Worm (Caenorhabditis elegans): Measurements from ENCODE around the gene sre-51.

The sre-51 gene

DNA sequence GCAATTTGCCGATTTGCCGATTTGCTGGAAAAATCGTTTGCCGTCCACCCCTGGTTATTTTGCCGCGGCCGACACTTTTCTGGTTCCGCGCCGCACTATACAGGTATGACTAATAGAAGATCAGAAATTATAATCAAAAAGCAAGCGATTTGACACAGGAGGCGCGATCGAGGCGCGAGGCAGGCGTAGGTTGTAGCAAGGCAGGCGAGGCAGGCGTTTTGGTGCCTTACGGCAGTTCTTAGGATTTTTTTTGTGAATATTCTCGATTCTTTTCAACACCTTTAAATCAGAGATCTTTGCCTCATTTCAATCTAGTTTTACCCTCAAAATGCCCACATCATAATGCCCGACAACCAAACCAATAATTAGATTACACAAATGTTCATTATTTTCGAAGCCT lies 12.5 kb downstream of the sre-51 start, which contains the start of gene sre-56:
Gene sre-56 (plus strand): TSS at position 301 of the 400 bp plus-strand sequence.
- no peak for TF ChIP-seq ztf-29 (GFP tag; IDR thresholded peaks at IDR 0.05)
- TF ChIP-seq cog-1 (tag; optimal IDR thresholded peaks at IDR 0.05) = no peak

DNA sequence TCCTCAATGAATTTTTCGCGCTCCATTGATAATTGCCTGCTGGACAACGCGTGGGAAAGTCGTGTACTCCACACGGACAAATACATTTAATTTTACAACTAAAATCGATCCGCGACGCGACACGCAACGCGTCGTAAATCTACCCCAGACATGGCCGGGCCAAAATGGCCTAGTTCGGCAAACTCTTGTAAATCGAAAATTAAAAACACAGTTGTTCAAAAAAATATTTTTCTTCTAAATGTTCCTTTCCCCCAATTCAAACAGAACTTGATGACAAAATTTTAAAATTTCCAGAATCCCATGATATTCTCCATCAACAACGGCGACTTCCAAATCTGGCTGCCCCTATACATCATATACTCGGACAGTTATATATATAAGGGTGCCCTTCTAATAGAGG lies 17.3 kb downstream of the sre-51 start, which contains the start of gene sre-55:
Gene sre-55 (plus strand): TSS at position 301 of the 400 bp plus-strand sequence.
- TF ChIP-seq med-1 (GFP tag; optimal IDR thresholded peaks at IDR 0.05; ENCODE audit: insufficient read depth) (no peak), flt-1 (GFP tag; IDR thresholded peaks at IDR 0.05) (no peak), ztf-29 (GFP tag; IDR thresholded peaks at IDR 0.05) (no peak), T22C8.4 (GFP tag; IDR thresholded peaks at IDR 0.05) (no peak), ref-1 (GFP tag; conservative IDR thresholded peaks at IDR 0.05) (no peak), ztf-23 (GFP tag; IDR thresholded peaks at IDR 0.05) (no peak), tab-1 (GFP tag; IDR thresholded peaks at IDR 0.05) (no peak), klf-2 (GFP tag; conservative IDR thresholded peaks at IDR 0.05) (no peak), cog-1 (tag; optimal IDR thresholded peaks at IDR 0.05) (no peak)

DNA sequence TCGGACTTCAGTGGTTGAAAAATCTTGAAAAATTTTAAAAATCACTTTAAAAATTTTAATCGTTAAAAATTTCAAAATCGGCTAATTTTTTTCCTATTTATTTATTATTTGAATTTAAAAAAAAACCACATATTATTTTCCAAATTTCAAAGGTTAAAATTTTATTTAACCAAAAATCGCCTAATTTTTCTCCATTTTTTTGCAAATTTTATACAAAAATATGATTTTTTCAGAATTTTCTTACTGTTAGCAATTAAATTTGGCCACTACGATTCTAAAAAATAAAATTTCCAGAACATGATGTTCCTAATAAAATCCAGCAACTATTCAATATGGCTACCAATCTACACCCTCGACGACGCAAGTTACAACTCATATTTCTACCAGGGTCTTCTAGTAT lies 21.0 kb downstream of the sre-51 start, which contains the start of gene sre-54:
Gene sre-54 (plus strand): TSS at position 301 of the 400 bp plus-strand sequence.
- TF ChIP-seq tab-1 (GFP tag; IDR thresholded peaks at IDR 0.05) (no peak), flt-1 (GFP tag; IDR thresholded peaks at IDR 0.05) (no peak), T22C8.4 (GFP tag; IDR thresholded peaks at IDR 0.05) (no peak), ztf-29 (GFP tag; IDR thresholded peaks at IDR 0.05) (no peak), ztf-23 (GFP tag; IDR thresholded peaks at IDR 0.05) (no peak), klf-2 (GFP tag; conservative IDR thresholded peaks at IDR 0.05) (no peak), cog-1 (tag; optimal IDR thresholded peaks at IDR 0.05) (no peak), med-1 (GFP tag; optimal IDR thresholded peaks at IDR 0.05; ENCODE audit: insufficient read depth) (no peak), ref-1 (GFP tag; conservative IDR thresholded peaks at IDR 0.05) (no peak)

DNA sequence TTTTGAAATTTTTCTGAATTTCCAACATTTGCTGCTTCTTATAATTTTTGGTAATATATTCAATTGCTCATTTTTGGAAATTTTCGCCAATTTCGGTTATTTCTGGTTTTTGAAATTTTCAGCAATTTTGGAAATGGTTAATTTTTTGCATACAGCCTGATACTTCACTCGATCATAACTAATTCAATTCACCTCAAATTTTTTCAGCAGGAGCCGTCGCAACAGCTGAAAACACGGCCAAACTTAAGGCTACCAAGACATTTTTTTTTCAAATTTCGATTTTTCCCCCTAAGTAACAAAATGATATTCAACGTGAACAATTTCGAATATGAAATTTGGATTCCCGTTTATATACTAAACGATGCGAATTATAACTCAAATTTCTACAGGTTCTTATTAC lies 23.8 kb downstream of the sre-51 start, which contains the start of gene sre-52:
Gene sre-52 (plus strand): TSS at position 301 of the 400 bp plus-strand sequence.
- TF ChIP-seq flt-1 (GFP tag; IDR thresholded peaks at IDR 0.05) (no peak), med-1 (GFP tag; optimal IDR thresholded peaks at IDR 0.05; ENCODE audit: insufficient read depth) (no peak), tab-1 (GFP tag; IDR thresholded peaks at IDR 0.05) (no peak), cog-1 (tag; optimal IDR thresholded peaks at IDR 0.05) (no peak), ztf-29 (GFP tag; IDR thresholded peaks at IDR 0.05) (no peak), ref-1 (GFP tag; conservative IDR thresholded peaks at IDR 0.05) (no peak), klf-2 (GFP tag; conservative IDR thresholded peaks at IDR 0.05) (no peak)

DNA sequence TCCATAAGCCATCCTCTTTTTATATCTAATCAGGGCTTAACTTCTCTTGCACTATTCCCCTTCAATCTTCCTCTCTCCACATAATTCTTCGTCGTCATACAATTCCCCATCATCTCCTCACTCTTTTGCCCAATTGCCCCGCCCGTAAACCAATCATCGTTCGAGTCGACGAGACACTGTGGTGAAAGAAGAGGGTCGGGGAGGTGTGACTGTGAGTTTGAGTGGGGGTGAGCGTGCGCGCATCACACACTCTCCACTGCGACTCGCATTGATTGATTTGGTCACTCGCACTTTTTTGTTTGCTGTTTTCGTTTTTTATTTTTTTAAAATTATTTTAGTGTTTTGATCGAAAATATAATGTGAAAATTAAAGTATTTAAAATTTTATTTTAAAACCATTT lies 27.5 kb downstream of the sre-51 start:
- TF ChIP-seq flt-1 (GFP tag; IDR thresholded peaks at IDR 0.05) (peak; percentile 68; the same call in 1 of the 2 replicates), T22C8.4 (GFP tag; IDR thresholded peaks at IDR 0.05) (peak; percentile 80), med-1 (GFP tag; optimal IDR thresholded peaks at IDR 0.05; ENCODE audit: insufficient read depth) (no peak), cog-1 (tag; optimal IDR thresholded peaks at IDR 0.05) (peak; percentile 59), ztf-23 (GFP tag; IDR thresholded peaks at IDR 0.05) (0 out of 2 replicates have a peak, but pooled peaks have one; percentile 22), ref-1 (GFP tag; conservative IDR thresholded peaks at IDR 0.05) (no peak; the same call in 1 of the 2 replicates)

DNA sequence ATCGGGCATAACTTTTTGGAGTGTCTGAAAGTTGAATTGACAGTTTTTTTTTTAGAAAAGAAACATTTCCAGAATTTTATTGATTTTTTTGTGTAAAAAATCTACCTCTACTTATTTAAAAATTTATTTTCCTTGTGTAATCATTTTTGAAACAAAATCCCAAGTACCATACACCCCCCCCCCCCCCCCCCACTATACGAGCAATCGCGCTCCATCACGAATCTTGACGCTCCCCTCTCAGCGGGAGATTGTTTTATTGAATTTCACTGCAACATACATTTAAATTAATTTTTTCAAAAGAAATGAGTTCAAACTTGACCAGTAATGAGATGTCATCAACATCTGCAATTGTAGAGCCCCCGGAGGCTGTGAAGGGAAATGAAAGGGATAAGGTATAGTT lies 28.0 kb downstream of the sre-51 start, which contains the start of gene sop-2:
Gene sop-2 (plus strand): TSS at position 301 of the 400 bp plus-strand sequence.
- no peak for TF ChIP-seq klf-2 (GFP tag; conservative IDR thresholded peaks at IDR 0.05)
- TF ChIP-seq ztf-23 (GFP tag; IDR thresholded peaks at IDR 0.05) = no peak
- TF ChIP-seq cog-1 (tag; optimal IDR thresholded peaks at IDR 0.05) = no peak
- no peak for TF ChIP-seq med-1 (GFP tag; optimal IDR thresholded peaks at IDR 0.05; ENCODE audit: insufficient read depth)
- TF ChIP-seq ref-1 (GFP tag; conservative IDR thresholded peaks at IDR 0.05) = no peak
- no peak for TF ChIP-seq tab-1 (GFP tag; IDR thresholded peaks at IDR 0.05)
- no peak for TF ChIP-seq ztf-29 (GFP tag; IDR thresholded peaks at IDR 0.05)
- no peak for TF ChIP-seq T22C8.4 (GFP tag; IDR thresholded peaks at IDR 0.05)
- no peak for TF ChIP-seq flt-1 (GFP tag; IDR thresholded peaks at IDR 0.05)

DNA sequence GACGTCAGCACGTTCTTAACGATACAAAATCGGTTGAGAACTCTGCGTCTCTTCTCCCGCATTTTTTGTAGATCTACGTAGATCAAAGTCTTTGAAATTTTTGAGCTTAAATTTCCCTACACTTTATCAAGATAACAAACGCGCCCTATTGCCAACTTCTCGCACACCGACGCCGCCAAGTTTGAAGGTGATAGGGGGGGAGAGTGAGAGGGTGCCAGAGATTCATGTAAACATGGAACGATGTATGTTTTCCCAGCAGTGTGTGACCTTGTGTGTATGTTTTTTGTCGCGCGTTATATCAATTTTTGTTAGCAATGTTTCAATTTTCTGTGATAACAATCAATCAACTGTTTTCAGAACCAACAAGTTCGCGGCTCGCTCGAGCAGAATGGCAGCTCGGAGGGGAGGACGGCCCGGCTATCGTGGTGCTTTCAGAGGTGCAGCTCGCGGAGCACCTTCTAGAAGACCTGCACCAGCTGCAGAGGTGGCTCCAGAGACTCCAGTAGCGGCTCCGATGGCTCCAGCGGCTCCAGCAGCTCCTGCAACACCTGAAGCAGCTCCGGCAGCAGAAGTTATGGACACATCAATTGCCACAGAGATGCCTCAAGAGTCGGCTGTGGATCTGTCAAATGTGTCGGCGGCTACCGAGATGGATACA lies 30.0 kb downstream of the sre-51 start:
- TF ChIP-seq cog-1 (tag; optimal IDR thresholded peaks at IDR 0.05) = no peak
- no peak for TF ChIP-seq ztf-29 (GFP tag; IDR thresholded peaks at IDR 0.05)
- no peak for TF ChIP-seq ztf-23 (GFP tag; IDR thresholded peaks at IDR 0.05)
- no peak for TF ChIP-seq tab-1 (GFP tag; IDR thresholded peaks at IDR 0.05)
- TF ChIP-seq klf-2 (GFP tag; conservative IDR thresholded peaks at IDR 0.05) = no peak
- TF ChIP-seq med-1 (GFP tag; optimal IDR thresholded peaks at IDR 0.05; ENCODE audit: insufficient read depth) = no peak
- TF ChIP-seq T22C8.4 (GFP tag; IDR thresholded peaks at IDR 0.05) = no peak
- no peak for TF ChIP-seq ref-1 (GFP tag; conservative IDR thresholded peaks at IDR 0.05)
- TF ChIP-seq flt-1 (GFP tag; IDR thresholded peaks at IDR 0.05) = no peak

DNA sequence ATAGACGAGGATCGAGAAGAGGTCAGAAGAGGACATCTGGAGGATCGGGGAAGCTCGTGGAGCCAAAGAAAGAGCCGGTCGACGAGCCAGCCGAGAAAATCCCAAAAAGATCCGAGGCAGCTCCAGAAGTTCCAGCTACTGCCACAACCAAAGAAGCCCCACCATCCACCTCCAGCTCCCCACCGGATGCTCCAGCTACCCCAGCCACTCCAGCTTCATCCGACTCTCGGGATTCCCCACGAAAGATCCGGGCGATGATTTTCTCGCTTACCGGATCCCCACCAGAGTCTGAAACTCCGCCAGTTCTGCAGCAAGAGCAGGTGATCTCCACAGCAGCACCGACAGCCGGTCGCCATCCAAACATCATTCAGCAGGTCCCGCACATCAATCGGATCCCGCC lies 31.3 kb downstream of the sre-51 start:
- TF ChIP-seq ztf-23 (GFP tag; IDR thresholded peaks at IDR 0.05) (no peak), cog-1 (tag; optimal IDR thresholded peaks at IDR 0.05) (no peak), ztf-29 (GFP tag; IDR thresholded peaks at IDR 0.05) (no peak), tab-1 (GFP tag; IDR thresholded peaks at IDR 0.05) (no peak), ref-1 (GFP tag; conservative IDR thresholded peaks at IDR 0.05) (no peak), T22C8.4 (GFP tag; IDR thresholded peaks at IDR 0.05) (no peak), flt-1 (GFP tag; IDR thresholded peaks at IDR 0.05) (no peak), klf-2 (GFP tag; conservative IDR thresholded peaks at IDR 0.05) (no peak), med-1 (GFP tag; optimal IDR thresholded peaks at IDR 0.05; ENCODE audit: insufficient read depth) (no peak)

DNA sequence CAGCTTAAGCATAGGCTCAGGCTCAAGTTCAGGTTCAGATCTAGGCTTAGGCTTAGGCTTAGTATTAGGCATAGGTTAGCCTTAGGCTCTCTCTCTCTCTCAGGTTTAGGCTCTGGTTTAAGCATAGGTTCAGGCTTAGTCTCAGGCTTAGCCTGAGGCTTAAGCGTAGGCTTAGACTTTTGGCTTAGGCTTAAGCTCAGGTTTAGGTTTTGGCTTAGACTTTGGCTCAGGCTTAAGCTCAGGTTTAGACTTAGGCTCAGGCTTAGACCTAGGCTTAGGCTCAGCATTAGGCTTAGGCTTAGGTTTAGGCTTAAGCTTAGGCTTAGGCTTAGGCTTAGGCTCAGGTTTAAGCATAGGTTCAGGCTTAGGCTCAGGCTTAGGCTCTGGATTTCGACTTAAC lies 32.0 kb downstream of the sre-51 start:
- TF ChIP-seq flt-1 (GFP tag; IDR thresholded peaks at IDR 0.05) (no peak), med-1 (GFP tag; optimal IDR thresholded peaks at IDR 0.05; ENCODE audit: insufficient read depth) (no peak), tab-1 (GFP tag; IDR thresholded peaks at IDR 0.05) (no peak), ztf-23 (GFP tag; IDR thresholded peaks at IDR 0.05) (no peak), T22C8.4 (GFP tag; IDR thresholded peaks at IDR 0.05) (no peak), ref-1 (GFP tag; conservative IDR thresholded peaks at IDR 0.05) (no peak), klf-2 (GFP tag; conservative IDR thresholded peaks at IDR 0.05) (no peak)

DNA sequence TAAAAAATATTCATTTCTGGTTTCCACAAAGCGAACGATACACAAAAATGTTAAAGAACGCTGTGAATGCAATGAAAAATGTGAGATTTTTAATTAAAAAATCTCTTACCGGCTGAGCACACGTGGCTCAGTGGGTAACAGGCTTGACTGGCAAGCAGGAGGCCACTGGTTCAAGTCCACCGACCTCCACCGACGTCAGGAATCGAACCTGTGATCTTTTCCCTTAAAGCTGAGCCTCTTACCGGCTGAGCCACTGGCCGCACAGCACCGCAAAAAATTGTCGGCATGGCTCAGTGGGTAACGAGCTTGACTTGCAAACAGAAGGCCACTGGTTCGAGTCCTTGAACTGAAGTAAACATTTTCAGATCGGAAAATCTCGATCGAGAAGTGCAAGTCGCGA lies 33.1 kb downstream of the sre-51 start, which contains the start of gene C44C11.6:
Gene C44C11.6 (plus strand): TSS at position 23 of the 400 bp plus-strand sequence.
- no peak for TF ChIP-seq T22C8.4 (GFP tag; IDR thresholded peaks at IDR 0.05)
- TF ChIP-seq cog-1 (tag; optimal IDR thresholded peaks at IDR 0.05) = no peak
- no peak for TF ChIP-seq flt-1 (GFP tag; IDR thresholded peaks at IDR 0.05)
- 0 out of 2 replicates have a peak, but pooled peaks have one; percentile 39 for TF ChIP-seq ztf-23 (GFP tag; IDR thresholded peaks at IDR 0.05)
- TF ChIP-seq ztf-29 (GFP tag; IDR thresholded peaks at IDR 0.05) = no peak
- TF ChIP-seq tab-1 (GFP tag; IDR thresholded peaks at IDR 0.05) = peak; percentile 70
- no peak for TF ChIP-seq med-1 (GFP tag; optimal IDR thresholded peaks at IDR 0.05; ENCODE audit: insufficient read depth)

Data from whole organism, midembryonic.